Fruit fly (Drosophila melanogaster): ENCODE measurements around the gene CG9747.

dm6 chr3R:30209648-30210047 lies 18.6 kb upstream of the CG9747 start, which contains the start of gene Anp:
- TF ChIP-seq Met (GFP tag; optimal IDR thresholded peaks at IDR 0.05) (no peak), CG15336 (GFP tag; IDR thresholded peaks at IDR 0.05) (no peak)
